Worm (Caenorhabditis elegans): Measurements from ENCODE around the gene ife-5.

DNA sequence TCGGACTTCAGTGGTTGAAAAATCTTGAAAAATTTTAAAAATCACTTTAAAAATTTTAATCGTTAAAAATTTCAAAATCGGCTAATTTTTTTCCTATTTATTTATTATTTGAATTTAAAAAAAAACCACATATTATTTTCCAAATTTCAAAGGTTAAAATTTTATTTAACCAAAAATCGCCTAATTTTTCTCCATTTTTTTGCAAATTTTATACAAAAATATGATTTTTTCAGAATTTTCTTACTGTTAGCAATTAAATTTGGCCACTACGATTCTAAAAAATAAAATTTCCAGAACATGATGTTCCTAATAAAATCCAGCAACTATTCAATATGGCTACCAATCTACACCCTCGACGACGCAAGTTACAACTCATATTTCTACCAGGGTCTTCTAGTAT, 52.2 kb downstream of the ife-5 start, which contains the start of gene sre-54:
- no peak for TF ChIP-seq ama-1 (optimal IDR thresholded peaks at IDR 0.05)
- no peak for TF ChIP-seq unc-62 (GFP tag; optimal IDR thresholded peaks at IDR 0.05)
- TF ChIP-seq ZK546.5 (tag; optimal IDR thresholded peaks at IDR 0.05): no peak
- no peak for TF ChIP-seq R02D3.7 (tag; optimal IDR thresholded peaks at IDR 0.05)
- TF ChIP-seq nhr-11 (tag; optimal IDR thresholded peaks at IDR 0.05): no peak
- no peak for TF ChIP-seq mdl-1 (tag; optimal IDR thresholded peaks at IDR 0.05)
- TF ChIP-seq elt-1 (tag; optimal IDR thresholded peaks at IDR 0.05): no peak
- no peak for TF ChIP-seq nhr-12 (tag; optimal IDR thresholded peaks at IDR 0.05)
